Fruit fly (Drosophila melanogaster) whole organism: Measurements from ENCODE around the gene CG4362.

ENCODE experiments used
- CG8478 ChIP-seq: fragments of >200 bp; optimal IDR thresholded peaks from 2 replicates; lab custom pipeline; 2018; ENCODE audit warnings: inconsistent platforms
- Dll ChIP-seq: fragments of >200 bp; optimal IDR thresholded peaks from 2 replicates; lab custom pipeline; 2017
- psq ChIP-seq: fragments of >200 bp; optimal IDR thresholded peaks from 2 replicates; lab custom pipeline; 2017

DNA sequence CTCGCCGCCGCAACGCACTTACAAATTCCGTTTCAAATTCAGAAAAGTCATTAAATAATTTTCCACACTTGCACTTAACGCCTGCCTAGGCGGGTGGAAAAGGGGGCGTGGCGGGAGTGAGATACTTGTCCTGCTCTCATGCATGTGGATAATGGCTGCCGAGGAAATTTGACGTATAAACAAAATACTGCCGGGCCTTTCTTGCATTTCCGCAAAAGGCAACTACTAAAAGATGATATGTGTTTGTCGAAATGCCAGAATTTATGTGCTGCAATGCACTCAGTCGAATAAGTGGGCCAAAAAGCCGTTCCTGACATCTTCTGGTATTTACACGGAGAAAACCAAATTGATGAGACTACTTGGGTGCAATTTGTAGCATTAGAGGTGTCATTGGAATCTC, 42.9 kb upstream of the CG4362 start:
- TF ChIP-seq psq (no peak), CG8478 (lab: Kevin White, UChicago) (no peak), Dll (lab: Kevin White, UChicago) (no peak)
